Worm (Caenorhabditis elegans) whole organism, L4 larva: ENCODE results near the gene cdt-2.

Source experiments
- cey-2 ChIP-seq: sonication (generic microtip); optimal IDR thresholded peaks from 3 replicates; lab custom pipeline; 2017; ENCODE audit warnings: missing genetic modification characterization, mild to moderate bottlenecking, missing compliant biosample characterization, antibody characterized with exemption, borderline replicate concordance; ENCODE audit not compliant: insufficient read depth
- egl-27 ChIP-seq: sonication (generic microtip); optimal IDR thresholded peaks from 3 replicates; lab custom pipeline; 2017; ENCODE audit warnings: missing biosample characterization, missing genetic modification reagents, missing genetic modification characterization
- nhr-237 ChIP-seq: sonication (generic microtip); optimal IDR thresholded peaks from 2 replicates; lab custom pipeline; 2017; ENCODE audit warnings: missing biosample characterization, missing genetic modification characterization
- snpc-1.2 ChIP-seq: fragments of 200-800 bp; sonication (Bioruptor generic); IDR thresholded peaks from 2 replicates; pipeline ENCODE4 v1.3.6; 2022; ENCODE audit warnings: missing genetic modification reagents, missing genetic modification characterization, missing compliant biosample characterization

- TF ChIP-seq nhr-237 (tag; lab: Kevin White, UChicago) (no peak), cey-2 (tag; lab: Kevin White, UChicago) (no peak), snpc-1.2 (no peak), egl-27 (tag; lab: Kevin White, UChicago) (no peak)
Observed at ce11 chrV:14992627-14993117, 1.7 kb upstream of the cdt-2 start, which contains the start of gene T01C3.3.
